Worm (Caenorhabditis elegans) whole organism, L2 larva: ENCODE data around the gene vps-16.

ENCODE experiments used
- C34F6.9 ChIP-seq: fragments of 150-350 bp; optimal IDR thresholded peaks from 2 replicates; lab custom pipeline; 2014; ENCODE audit warnings: missing biosample characterization, missing genetic modification characterization
- alr-1 ChIP-seq: fragments of 150-350 bp; optimal IDR thresholded peaks from 2 replicates; lab custom pipeline; 2014; ENCODE audit warnings: missing biosample characterization, missing genetic modification characterization
- aly-2 ChIP-seq: fragments of 150-350 bp; optimal IDR thresholded peaks from 2 replicates; lab custom pipeline; 2014; ENCODE audit warnings: missing biosample characterization, missing genetic modification characterization
- ama-1 ChIP-seq: fragments of 150-350 bp; optimal IDR thresholded peaks from 2 replicates; lab custom pipeline; 2018; ENCODE audit warnings: inconsistent platforms
- blmp-1 ChIP-seq: sonication (generic microtip); optimal IDR thresholded peaks from 2 replicates; lab custom pipeline; 2017; ENCODE audit warnings: missing genetic modification characterization, mild to moderate bottlenecking, missing compliant biosample characterization, antibody characterized with exemption, moderate library complexity; ENCODE audit not compliant: insufficient read depth
- ceh-82 ChIP-seq: fragments of 150-350 bp; optimal IDR thresholded peaks from 2 replicates; lab custom pipeline; 2014; ENCODE audit warnings: missing biosample characterization, missing genetic modification characterization
- crh-2 ChIP-seq: sonication (generic microtip); optimal IDR thresholded peaks from 2 replicates; lab custom pipeline; 2017; ENCODE audit warnings: missing biosample characterization, missing genetic modification characterization
- dmd-4 ChIP-seq: sonication (generic microtip); optimal IDR thresholded peaks from 2 replicates; lab custom pipeline; 2017; ENCODE audit warnings: missing biosample characterization, missing genetic modification characterization
- egl-27 ChIP-seq: sonication (generic microtip); optimal IDR thresholded peaks from 3 replicates; lab custom pipeline; 2017; ENCODE audit warnings: missing biosample characterization, missing genetic modification reagents, missing genetic modification characterization
- elt-3 ChIP-seq: sonication (generic microtip); optimal IDR thresholded peaks from 2 replicates; lab custom pipeline; 2017; ENCODE audit warnings: missing biosample characterization, missing genetic modification characterization
- fos-1 ChIP-seq: fragments of 150-350 bp; optimal IDR thresholded peaks from 2 replicates; lab custom pipeline; 2014; ENCODE audit warnings: missing biosample characterization, missing genetic modification characterization
- gmeb-1 ChIP-seq: fragments of 150-350 bp; optimal IDR thresholded peaks from 2 replicates; lab custom pipeline; 2014; ENCODE audit warnings: missing biosample characterization, missing genetic modification characterization
- lin-39 ChIP-seq: fragments of 150-350 bp; optimal IDR thresholded peaks from 2 replicates; lab custom pipeline; 2014; ENCODE audit warnings: missing biosample characterization, missing genetic modification reagents, missing genetic modification characterization
- lsy-2 ChIP-seq, 2 experiments: fragments of 150-350 bp in 1 of 2; sonication (generic microtip) in 1 of 2; optimal IDR thresholded peaks; 2 replicates each; lab custom pipeline; 2014 to 2017; ENCODE audit warnings: missing biosample characterization in 2 of 2, missing genetic modification characterization in 2 of 2
- mbf-1 ChIP-seq: sonication (generic microtip); optimal IDR thresholded peaks from 2 replicates; lab custom pipeline; 2017; ENCODE audit warnings: missing biosample characterization, missing genetic modification characterization
- mdl-1 ChIP-seq, 2 experiments: fragments of 150-350 bp in 1 of 2; sonication (generic microtip) in 1 of 2; optimal IDR thresholded peaks; 2 replicates each; lab custom pipeline; 2017; ENCODE audit warnings: missing biosample characterization in 2 of 2, missing genetic modification characterization in 2 of 2
- nhr-10 ChIP-seq: sonication (generic microtip); optimal IDR thresholded peaks from 2 replicates; lab custom pipeline; 2017; ENCODE audit warnings: missing biosample characterization, missing genetic modification characterization
- nhr-12 ChIP-seq: fragments of 150-350 bp; optimal IDR thresholded peaks from 2 replicates; lab custom pipeline; 2014; ENCODE audit warnings: missing biosample characterization, missing genetic modification characterization
- nhr-129 ChIP-seq: fragments of 150-350 bp; optimal IDR thresholded peaks from 2 replicates; lab custom pipeline; 2014; ENCODE audit warnings: missing biosample characterization, missing genetic modification characterization
- nhr-21 ChIP-seq: fragments of 150-350 bp; optimal IDR thresholded peaks from 2 replicates; lab custom pipeline; 2014; ENCODE audit warnings: missing biosample characterization, missing genetic modification characterization
- nhr-23 ChIP-seq: fragments of 150-350 bp; optimal IDR thresholded peaks from 2 replicates; lab custom pipeline; 2014; ENCODE audit warnings: missing biosample characterization, missing genetic modification reagents, missing genetic modification characterization
- nhr-25 ChIP-seq: fragments of 150-350 bp; sonication (generic microtip); optimal IDR thresholded peaks from 3 replicates; lab custom pipeline; 2014; ENCODE audit warnings: missing biosample characterization, missing genetic modification characterization
- nhr-6 ChIP-seq: fragments of 150-350 bp; optimal IDR thresholded peaks from 2 replicates; lab custom pipeline; 2014; ENCODE audit warnings: missing biosample characterization, missing genetic modification characterization
- peb-1 ChIP-seq: fragments of 150-350 bp; optimal IDR thresholded peaks from 2 replicates; lab custom pipeline; 2014; ENCODE audit warnings: missing biosample characterization, missing genetic modification characterization
- sma-3 ChIP-seq: sonication (generic microtip); optimal IDR thresholded peaks from 2 replicates; lab custom pipeline; 2016; ENCODE audit warnings: missing genetic modification reagents, missing genetic modification characterization, missing compliant biosample characterization
- sma-9 ChIP-seq, 2 experiments: fragments of 150-350 bp in 1 of 2; sonication (generic microtip) in 1 of 2; optimal IDR thresholded peaks; 2 replicates each; lab custom pipeline; 2014 to 2016; ENCODE audit warnings: missing genetic modification characterization in 2 of 2, mild to moderate bottlenecking in 1 of 2, missing biosample characterization in 1 of 2, missing compliant biosample characterization in 1 of 2, missing genetic modification reagents in 1 of 2, moderate library complexity in 1 of 2
- unc-62 ChIP-seq: fragments of 150-350 bp; optimal IDR thresholded peaks from 2 replicates; lab custom pipeline; 2014; ENCODE audit warnings: missing biosample characterization, missing genetic modification reagents, missing genetic modification characterization
- zag-1 ChIP-seq: fragments of 150-350 bp; optimal IDR thresholded peaks from 2 replicates; lab custom pipeline; 2014; ENCODE audit warnings: missing biosample characterization, missing genetic modification characterization
- ztf-11 ChIP-seq: sonication (generic microtip); optimal IDR thresholded peaks from 2 replicates; lab custom pipeline; 2017; ENCODE audit warnings: missing biosample characterization, missing genetic modification characterization
- ztf-4 ChIP-seq: fragments of 150-350 bp; optimal IDR thresholded peaks from 2 replicates; lab custom pipeline; 2014; ENCODE audit warnings: missing biosample characterization, missing genetic modification characterization

vps-16 gene

ce11 chrIII:6432939-6433338 is at the start of gene vps-16:
Gene vps-16, plus strand, starts transcription at chrIII:6433239.
- TF ChIP-seq alr-1 (tag; lab: Kevin White, UChicago) (no peak), ztf-4 (tag; lab: Kevin White, UChicago) (no peak), sma-3 (GFP tag; lab: Kevin White, UChicago) (no peak), nhr-25 (no peak), ama-1 (lab: Kevin White, UChicago) (no peak), aly-2 (tag; lab: Kevin White, UChicago) (no peak), mdl-1 (tag; optimal IDR thresholded peaks at IDR 0.05; lab: Kevin White, UChicago) (no peak), lsy-2 (tag; optimal IDR thresholded peaks at IDR 0.05; lab: Kevin White, UChicago) (no peak), unc-62 (GFP tag; lab: Kevin White, UChicago) (no peak), dmd-4 (no peak), mbf-1 (no peak), zag-1 (tag; lab: Kevin White, UChicago) (no peak), nhr-129 (no peak), sma-9 (GFP tag; optimal IDR thresholded peaks at IDR 0.05; lab: Kevin White, UChicago) (no peak), sma-9 (tag; optimal IDR thresholded peaks at IDR 0.05; lab: Kevin White, UChicago) (no peak), C34F6.9 (no peak)

- TF ChIP-seq ceh-82 (tag; lab: Kevin White, UChicago) (no peak), elt-3 (no peak), lin-39 (tag; lab: Kevin White, UChicago) (no peak), nhr-21 (tag; lab: Kevin White, UChicago) (no peak), zag-1 (tag; lab: Kevin White, UChicago) (no peak), ztf-11 (tag; lab: Kevin White, UChicago) (no peak)
- TF ChIP-seq, all 48 proteins: peak for 0
These were observed 43.5 kb upstream of the vps-16 start, which contains the start of gene C16A3.2 for ce11 chrIII:6389533-6389932. Gene C16A3.2, plus strand, starts transcription at chrIII:6389833.

- TF ChIP-seq nhr-129 (no peak), dmd-4 (no peak), peb-1 (no peak), unc-62 (GFP tag; lab: Kevin White, UChicago) (no peak), nhr-6 (tag; lab: Kevin White, UChicago) (no peak), mbf-1 (no peak), gmeb-1 (tag; lab: Kevin White, UChicago) (no peak)
These were observed 42.4 kb upstream of the vps-16 start, which contains the start of gene smrc-1 for ce11 chrIII:6390644-6391043. Gene smrc-1, plus strand, starts transcription at chrIII:6390944.

- TF ChIP-seq nhr-23 (tag; lab: Kevin White, UChicago) = no peak
- no peak for TF ChIP-seq elt-3
- no peak for TF ChIP-seq peb-1
- TF ChIP-seq sma-9 (GFP tag; optimal IDR thresholded peaks at IDR 0.05; lab: Kevin White, UChicago) = peak; percentile 64
- TF ChIP-seq sma-9 (tag; optimal IDR thresholded peaks at IDR 0.05; lab: Kevin White, UChicago) = no peak
- TF ChIP-seq mdl-1 (tag; optimal IDR thresholded peaks at IDR 0.05; lab: Kevin White, UChicago) = peak in 1 of 2 experiments; percentile 2
- TF ChIP-seq fos-1 (tag; lab: Kevin White, UChicago) = peak; percentile 7
- peak; percentile 81 for TF ChIP-seq crh-2 (tag; lab: Kevin White, UChicago)
These were observed 37.3 kb upstream of the vps-16 start, which contains the start of gene oatr-1 for ce11 chrIII:6395706-6396232. Gene oatr-1, minus strand, starts transcription at chrIII:6396182.

- TF ChIP-seq crh-2 (tag; lab: Kevin White, UChicago) (peak; percentile 12), sma-9 (GFP tag; optimal IDR thresholded peaks at IDR 0.05; lab: Kevin White, UChicago) (peak; percentile 95), sma-9 (tag; optimal IDR thresholded peaks at IDR 0.05; lab: Kevin White, UChicago) (no peak), dmd-4 (no peak), nhr-6 (tag; lab: Kevin White, UChicago) (no peak), nhr-10 (tag; lab: Kevin White, UChicago) (no peak), blmp-1 (tag; lab: Kevin White, UChicago) (peak; percentile 34), nhr-23 (tag; lab: Kevin White, UChicago) (no peak), gmeb-1 (tag; lab: Kevin White, UChicago) (peak; percentile 14), sma-3 (GFP tag; lab: Kevin White, UChicago) (peak; percentile 38), mdl-1 (tag; optimal IDR thresholded peaks at IDR 0.05; lab: Kevin White, UChicago) (peak in 1 of 2 experiments; percentile 18), lsy-2 (tag; optimal IDR thresholded peaks at IDR 0.05; lab: Kevin White, UChicago) (peak in 1 of 2 experiments; percentile 23), nhr-21 (tag; lab: Kevin White, UChicago) (peak; percentile 68), egl-27 (tag; lab: Kevin White, UChicago) (peak; percentile 31), fos-1 (tag; lab: Kevin White, UChicago) (peak; percentile 59), nhr-25 (peak; percentile 73), nhr-12 (tag; lab: Kevin White, UChicago) (no peak)
These were observed 36.7 kb upstream of the vps-16 start for ce11 chrIII:6396381-6396780.
